Worm (Caenorhabditis elegans) whole organism, late embryonic: ENCODE measurements around the gene gld-3.

ENCODE experiments used
- ama-1 ChIP-seq: fragments of 150-350 bp; optimal IDR thresholded peaks from 2 replicates; lab custom pipeline; 2014
- ets-4 ChIP-seq: sonication (generic microtip); optimal IDR thresholded peaks from 2 replicates; lab custom pipeline; 2016; ENCODE audit warnings: missing genetic modification characterization, missing compliant biosample characterization
- hlh-30 ChIP-seq: sonication (generic microtip); optimal IDR thresholded peaks from 2 replicates; lab custom pipeline; 2017; ENCODE audit warnings: antibody characterized with exemption, missing genetic modification characterization, missing compliant biosample characterization; ENCODE audit not compliant: insufficient read depth
- nfya-1 ChIP-seq: sonication (generic microtip); optimal IDR thresholded peaks from 2 replicates; lab custom pipeline; 2017; ENCODE audit warnings: missing genetic modification characterization, mild to moderate bottlenecking, missing compliant biosample characterization, antibody characterized with exemption, moderate library complexity
- nhr-232 ChIP-seq: sonication (generic microtip); optimal IDR thresholded peaks from 2 replicates; lab custom pipeline; 2016; ENCODE audit warnings: missing genetic modification characterization, missing compliant biosample characterization
- npax-4 ChIP-seq: sonication (generic microtip); optimal IDR thresholded peaks from 2 replicates; lab custom pipeline; 2016; ENCODE audit warnings: missing genetic modification characterization, missing compliant biosample characterization
- rnt-1 ChIP-seq: sonication (generic microtip); optimal IDR thresholded peaks from 2 replicates; lab custom pipeline; 2016; ENCODE audit warnings: missing genetic modification characterization, missing compliant biosample characterization
- sox-2 ChIP-seq: fragments of 200-800 bp; sonication (Bioruptor generic); IDR thresholded peaks from 2 replicates; pipeline ENCODE4 v1.3.6; 2022; ENCODE audit warnings: missing genetic modification reagents, missing genetic modification characterization, missing compliant biosample characterization
- sox-4 ChIP-seq: sonication (generic microtip); optimal IDR thresholded peaks from 2 replicates; lab custom pipeline; 2017; ENCODE audit warnings: mild to moderate bottlenecking, missing genetic modification characterization, inconsistent platforms, missing compliant biosample characterization
- syd-9 ChIP-seq: sonication (generic microtip); optimal IDR thresholded peaks from 2 replicates; lab custom pipeline; 2016; ENCODE audit warnings: mild to moderate bottlenecking, missing genetic modification characterization, moderate library complexity, missing compliant biosample characterization

DNA sequence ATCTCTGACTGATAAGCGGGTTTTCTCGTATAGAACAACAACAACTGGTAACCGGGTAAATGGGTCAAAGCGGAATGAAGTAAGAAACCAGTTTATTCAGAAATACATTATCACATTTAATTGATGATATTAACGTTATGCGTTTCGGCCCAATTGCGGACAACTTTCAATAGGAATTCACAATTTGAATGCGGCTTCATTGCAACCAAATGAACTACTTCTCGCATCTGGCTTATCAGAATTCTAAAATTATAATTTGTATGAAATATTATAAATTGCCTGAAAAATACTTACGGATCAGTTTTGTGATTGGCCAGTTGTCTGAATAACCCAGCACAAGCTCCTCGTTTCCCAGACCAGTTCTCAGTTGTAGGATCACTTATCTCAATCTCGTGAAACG, 36.3 kb downstream of the gld-3 start, which contains the start of gene col-36:
- TF ChIP-seq syd-9 (tag; lab: Kevin White, UChicago) (no peak), sox-2 (no peak), rnt-1 (tag; lab: Kevin White, UChicago) (no peak), hlh-30 (tag; lab: Kevin White, UChicago) (no peak), ama-1 (lab: Kevin White, UChicago) (no peak), nhr-232 (tag; lab: Kevin White, UChicago) (no peak), sox-4 (tag; lab: Kevin White, UChicago) (no peak), npax-4 (tag; lab: Kevin White, UChicago) (no peak), nfya-1 (tag; lab: Kevin White, UChicago) (no peak), ets-4 (tag; lab: Kevin White, UChicago) (no peak)
